Worm (Caenorhabditis elegans): ENCODE measurements around the gene glb-13.

glb-13 gene

ce11 chrX:12360444-12360843 is 17.7 kb downstream of the glb-13 start, which contains the start of the genes nspc-15 and F19H6.6:
nspc-15 (plus strand) TSS chrX:12360744.
F19H6.6 (plus strand) TSS chrX:12360827.
- TF ChIP-seq unc-62 (GFP tag; optimal IDR thresholded peaks at IDR 0.05): no peak

- TF ChIP-seq unc-62 (GFP tag; optimal IDR thresholded peaks at IDR 0.05): no peak
Measured at ce11 chrX:12358957-12359356, 19.2 kb downstream of the glb-13 start, which contains the start of gene nspc-14. nspc-14 (minus strand) TSS chrX:12359057.

ce11 chrX:12357127-12357526 is 21.1 kb downstream of the glb-13 start, which contains the start of gene nspc-13:
nspc-13 (plus strand) TSS chrX:12357427.
- TF ChIP-seq unc-62 (GFP tag; optimal IDR thresholded peaks at IDR 0.05): no peak

ce11 chrX:12356581-12356980 is 21.6 kb downstream of the glb-13 start, which contains the start of gene nspc-12:
nspc-12 (minus strand) TSS chrX:12356681.
- TF ChIP-seq unc-62 (GFP tag; optimal IDR thresholded peaks at IDR 0.05): no peak

ce11 chrX:12352872-12353271 is 25.3 kb downstream of the glb-13 start, which contains the start of gene F42F12.4:
F42F12.4 (minus strand) TSS chrX:12352947.
- TF ChIP-seq unc-62 (GFP tag; optimal IDR thresholded peaks at IDR 0.05): no peak

- no peak for TF ChIP-seq unc-62 (GFP tag; optimal IDR thresholded peaks at IDR 0.05)
Measured at ce11 chrX:12350207-12350606, 28.0 kb downstream of the glb-13 start, which contains the start of gene F42F12.3. F42F12.3 (plus strand) TSS chrX:12350578.

- TF ChIP-seq unc-62 (GFP tag; optimal IDR thresholded peaks at IDR 0.05): no peak
Measured at ce11 chrX:12348329-12348728, 29.9 kb downstream of the glb-13 start, which contains the start of gene F42F12.14. F42F12.14 (plus strand) TSS chrX:12348629.

ce11 chrX:12347822-12348221 is 30.4 kb downstream of the glb-13 start:
- no peak for TF ChIP-seq unc-62 (GFP tag; optimal IDR thresholded peaks at IDR 0.05)

ce11 chrX:12346729-12347128 is 31.5 kb downstream of the glb-13 start, which contains the start of gene F42F12.11:
F42F12.11 (plus strand) TSS chrX:12347029.
- TF ChIP-seq unc-62 (GFP tag; optimal IDR thresholded peaks at IDR 0.05): no peak

ce11 chrX:12343279-12343678 is 34.9 kb downstream of the glb-13 start, which contains the start of the genes nspc-9 and nspc-10:
nspc-9 (minus strand) TSS chrX:12343379.
nspc-10 (plus strand) TSS chrX:12343609.
- no peak for TF ChIP-seq unc-62 (GFP tag; optimal IDR thresholded peaks at IDR 0.05)

- TF ChIP-seq unc-62 (GFP tag; optimal IDR thresholded peaks at IDR 0.05): no peak
Measured at ce11 chrX:12341338-12341737, 36.9 kb downstream of the glb-13 start, which contains the start of gene zig-2. zig-2 (minus strand) TSS chrX:12341438.

- TF ChIP-seq unc-62 (GFP tag; optimal IDR thresholded peaks at IDR 0.05): no peak
Measured at ce11 chrX:12337846-12338490, 40.2 kb downstream of the glb-13 start, which contains the start of gene srd-44. srd-44 (plus strand) TSS chrX:12338440.

- no peak for TF ChIP-seq unc-62 (GFP tag; optimal IDR thresholded peaks at IDR 0.05)
Measured at ce11 chrX:12335808-12336207, 42.4 kb downstream of the glb-13 start, which contains the start of gene srd-48. srd-48 (plus strand) TSS chrX:12336108.

ce11 chrX:12333479-12333878 is 44.7 kb downstream of the glb-13 start, which contains the start of gene srd-47:
srd-47 (plus strand) TSS chrX:12333642.
- no peak for TF ChIP-seq unc-62 (GFP tag; optimal IDR thresholded peaks at IDR 0.05)

ce11 chrX:12331795-12332194 is 46.4 kb downstream of the glb-13 start, which contains the start of gene srd-46:
srd-46 (plus strand) TSS chrX:12332095.
- no peak for TF ChIP-seq unc-62 (GFP tag; optimal IDR thresholded peaks at IDR 0.05)

- TF ChIP-seq unc-62 (GFP tag; optimal IDR thresholded peaks at IDR 0.05): no peak
Measured at ce11 chrX:12328676-12329075, 49.5 kb downstream of the glb-13 start, which contains the start of gene srd-45. srd-45 (plus strand) TSS chrX:12328976.

- no peak for TF ChIP-seq unc-62 (GFP tag; optimal IDR thresholded peaks at IDR 0.05)
Measured at ce11 chrX:12326424-12326823, 51.8 kb downstream of the glb-13 start, which contains the start of gene srd-41. srd-41 (plus strand) TSS chrX:12326724.
